Fruit fly (Drosophila melanogaster) whole organism, adult: ENCODE measurements around the gene CG15385.
A peak's percentile ranks its signal among the peaks of the same experiment; 100 is the strongest.

Source experiments
- CG11617 ChIP-seq: fragments of 200-800 bp; sonication (Bioruptor generic); optimal IDR thresholded peaks from 2 replicates; lab custom pipeline; 2017; ENCODE audit warnings: mild to moderate bottlenecking, missing biosample characterization, missing genetic modification reagents, missing genetic modification characterization
- CG12768 ChIP-seq: fragments of 200-800 bp; sonication (Bioruptor generic); optimal IDR thresholded peaks from 2 replicates; lab custom pipeline; 2017; ENCODE audit warnings: missing biosample characterization, missing genetic modification characterization, mild to moderate bottlenecking, moderate library complexity, missing genetic modification reagents
- CG14711 ChIP-seq: fragments of 200-800 bp; sonication (Bioruptor generic); optimal IDR thresholded peaks from 2 replicates; lab custom pipeline; 2018; ENCODE audit warnings: missing biosample characterization, mild to moderate bottlenecking, missing genetic modification characterization, moderate library complexity
- CG1620 ChIP-seq: fragments of 200-800 bp; sonication (Bioruptor generic); optimal IDR thresholded peaks from 2 replicates; lab custom pipeline; 2016; ENCODE audit warnings: missing biosample characterization, missing genetic modification characterization
- CG33017 ChIP-seq: fragments of 200-800 bp; sonication (Bioruptor generic); optimal IDR thresholded peaks from 2 replicates; lab custom pipeline; 2018; ENCODE audit warnings: missing biosample characterization, mild to moderate bottlenecking, missing genetic modification characterization, moderate library complexity
- CG5204 ChIP-seq: fragments of 200-800 bp; sonication (Bioruptor generic); optimal IDR thresholded peaks from 2 replicates; lab custom pipeline; 2016; ENCODE audit warnings: missing biosample characterization, missing genetic modification characterization
- CG7045 ChIP-seq: fragments of 200-800 bp; sonication (Bioruptor generic); optimal IDR thresholded peaks from 2 replicates; lab custom pipeline; 2017; ENCODE audit warnings: missing biosample characterization, mild to moderate bottlenecking, missing genetic modification characterization
- CG7101 ChIP-seq: fragments of 200-800 bp; sonication (Bioruptor generic); optimal IDR thresholded peaks from 2 replicates; lab custom pipeline; 2018; ENCODE audit warnings: missing biosample characterization, mild to moderate bottlenecking, missing genetic modification characterization, moderate library complexity
- Clk ChIP-seq: fragments of 200-800 bp; sonication (Bioruptor generic); optimal IDR thresholded peaks from 2 replicates; lab custom pipeline; 2017; ENCODE audit warnings: missing biosample characterization, missing genetic modification characterization
- Crg-1 ChIP-seq: fragments of 200-800 bp; sonication (Bioruptor generic); optimal IDR thresholded peaks from 2 replicates; lab custom pipeline; 2016; ENCODE audit warnings: missing biosample characterization, missing genetic modification characterization
- Hr96 ChIP-seq: fragments of 200-800 bp; sonication (Bioruptor generic); optimal IDR thresholded peaks from 2 replicates; lab custom pipeline; 2016; ENCODE audit warnings: missing biosample characterization, missing genetic modification characterization
- Mnt ChIP-seq: fragments of 200-800 bp; sonication (Bioruptor generic); optimal IDR thresholded peaks from 2 replicates; lab custom pipeline; 2016; ENCODE audit warnings: missing biosample characterization, mild to moderate bottlenecking, missing genetic modification characterization
- bab1 ChIP-seq: fragments of 200-800 bp; sonication (Bioruptor generic); optimal IDR thresholded peaks from 3 replicates; lab custom pipeline; 2019; ENCODE audit warnings: missing biosample characterization, mild to moderate bottlenecking, missing genetic modification characterization, moderate library complexity
- cic ChIP-seq: fragments of 200-800 bp; sonication (Bioruptor generic); optimal IDR thresholded peaks from 2 replicates; lab custom pipeline; 2017; ENCODE audit warnings: missing biosample characterization, mild to moderate bottlenecking, missing genetic modification characterization, moderate library complexity
- cnc ChIP-seq, 2 experiments: fragments of >200 bp; optimal IDR thresholded peaks; 2 replicates each; lab custom pipeline; 2017
- kay ChIP-seq: fragments of 200-800 bp; sonication (Bioruptor generic); peaks from one replicate; lab custom pipeline; 2016; ENCODE audit warnings: missing biosample characterization, missing genetic modification characterization, borderline replicate concordance
- ovo ChIP-seq: fragments of 200-800 bp; sonication (Bioruptor generic); optimal IDR thresholded peaks from 2 replicates; lab custom pipeline; 2016; ENCODE audit warnings: missing biosample characterization, missing genetic modification characterization
- pad ChIP-seq: fragments of 200-800 bp; sonication (Bioruptor generic); optimal IDR thresholded peaks from 3 replicates; lab custom pipeline; 2017; ENCODE audit warnings: missing biosample characterization, missing genetic modification characterization, mild to moderate bottlenecking, moderate library complexity, missing genetic modification reagents
- tj ChIP-seq: fragments of 200-800 bp; sonication (Bioruptor generic); optimal IDR thresholded peaks from 3 replicates; lab custom pipeline; 2017; ENCODE audit warnings: missing biosample characterization, mild to moderate bottlenecking, missing genetic modification characterization, moderate library complexity
- toe ChIP-seq: fragments of 200-800 bp; sonication (Bioruptor generic); optimal IDR thresholded peaks from 2 replicates; lab custom pipeline; 2016; ENCODE audit warnings: missing biosample characterization, missing genetic modification characterization

The CG15385 gene

DNA sequence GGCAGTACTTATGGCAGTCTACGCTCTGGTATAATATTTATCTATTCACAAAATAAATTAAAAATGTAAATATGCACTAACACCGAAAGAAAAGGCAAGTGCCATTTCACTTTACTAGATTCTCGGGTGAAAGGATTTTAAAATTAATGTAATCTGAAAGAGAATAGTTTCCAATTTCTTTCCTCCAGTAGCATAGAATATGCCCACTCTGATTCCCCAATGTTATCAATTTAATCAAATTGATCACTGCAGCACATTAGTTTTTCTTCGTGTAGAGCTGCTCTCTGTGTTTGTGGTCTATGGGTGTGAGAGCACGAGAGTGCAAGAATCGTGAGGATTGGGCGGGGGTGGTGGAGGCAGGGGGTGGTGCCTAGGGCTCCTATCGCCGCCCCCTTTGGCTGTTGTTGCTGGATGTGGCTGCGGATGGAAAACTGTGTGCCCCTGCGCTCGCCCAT lies 11.2 kb downstream of the CG15385 start:
- TF ChIP-seq toe (GFP tag; lab: Kevin White, UChicago): peak; percentile 97
- peak; percentile 94 for TF ChIP-seq CG33017 (tag; lab: Kevin White, UChicago)
- peak; percentile 96 for TF ChIP-seq CG11617 (GFP tag; lab: Kevin White, UChicago)
- TF ChIP-seq pad: peak; percentile 75
- TF ChIP-seq CG5204 (GFP tag; lab: Kevin White, UChicago): peak; percentile 96
- TF ChIP-seq Hr96 (GFP tag; lab: Kevin White, UChicago): peak; percentile 88
- no peak for TF ChIP-seq tj (GFP tag; lab: Kevin White, UChicago)
- peak; percentile 97 for TF ChIP-seq kay (GFP tag; lab: Kevin White, UChicago)
- peak; percentile 86 for TF ChIP-seq CG1620 (GFP tag; lab: Kevin White, UChicago)
- TF ChIP-seq CG12768 (GFP tag; lab: Kevin White, UChicago): peak; percentile 97
- TF ChIP-seq Clk: peak; percentile 89
- TF ChIP-seq cic (GFP tag; lab: Kevin White, UChicago): peak; percentile 69
- peak; percentile 91 for TF ChIP-seq Crg-1
- TF ChIP-seq CG7101: peak; percentile 93
- TF ChIP-seq Mnt: peak; percentile 65
- TF ChIP-seq CG14711 (tag; lab: Kevin White, UChicago): peak; percentile 88
- peak; percentile 85 for TF ChIP-seq bab1
- no peak for TF ChIP-seq cnc (optimal IDR thresholded peaks at IDR 0.05; lab: Kevin White, UChicago)
- TF ChIP-seq CG7045 (GFP tag; lab: Kevin White, UChicago): peak; percentile 96
- peak; percentile 90 for TF ChIP-seq ovo (GFP tag; lab: Kevin White, UChicago)

DNA sequence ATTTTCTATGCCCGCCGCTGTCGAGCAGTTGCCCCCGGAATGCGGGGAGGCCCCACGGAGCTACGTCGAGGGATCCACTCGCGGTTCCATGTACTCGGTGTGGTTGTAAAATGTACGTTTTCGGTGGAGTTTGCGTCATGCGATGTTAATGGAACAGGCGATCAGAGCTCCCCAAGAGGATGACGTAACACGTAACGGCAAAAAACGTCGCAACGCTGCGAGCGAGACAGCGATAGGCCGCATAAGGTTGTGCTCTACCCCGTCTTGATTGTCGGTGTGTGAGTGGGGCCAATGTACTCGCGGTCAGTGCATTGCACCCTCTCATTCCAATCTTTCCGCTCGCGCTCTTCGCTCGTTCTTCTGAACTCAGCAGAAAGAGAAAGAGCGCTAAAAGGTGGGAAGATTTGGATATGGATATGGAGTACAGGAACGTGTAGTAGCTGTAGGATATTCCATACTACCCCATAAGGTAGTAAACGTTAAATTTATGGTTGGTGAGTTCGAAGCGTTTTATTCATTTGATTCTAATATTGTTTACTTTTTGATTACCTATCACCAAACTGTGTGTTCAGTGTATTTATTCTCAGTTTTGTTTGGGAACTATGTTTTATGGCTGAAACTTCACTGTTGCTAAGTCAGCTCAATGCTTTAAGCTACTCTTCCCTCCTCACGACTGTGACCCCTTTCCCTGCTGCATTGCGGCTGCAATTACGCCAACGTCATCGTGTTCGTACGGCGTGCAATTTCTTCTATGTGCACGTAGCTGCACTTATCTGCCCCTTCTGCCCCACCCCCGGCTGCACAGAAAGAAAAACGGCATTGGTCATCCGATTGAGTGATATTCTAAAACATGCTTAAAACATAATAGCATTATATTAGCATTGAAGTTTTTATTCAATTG lies 12.0 kb downstream of the CG15385 start:
- TF ChIP-seq Clk: peak; percentile 14
- peak; percentile 18 for TF ChIP-seq bab1
- no peak for TF ChIP-seq CG5204 (GFP tag; lab: Kevin White, UChicago)
- TF ChIP-seq cic (GFP tag; lab: Kevin White, UChicago): peak; percentile 86
- TF ChIP-seq CG14711 (tag; lab: Kevin White, UChicago): peak; percentile 23
- TF ChIP-seq Mnt: peak; percentile 68
- TF ChIP-seq pad: peak; percentile 97
- TF ChIP-seq CG7045 (GFP tag; lab: Kevin White, UChicago): no peak
- TF ChIP-seq CG7101: no peak
- peak; percentile 6 for TF ChIP-seq CG33017 (tag; lab: Kevin White, UChicago)
- no peak for TF ChIP-seq toe (GFP tag; lab: Kevin White, UChicago)
- no peak for TF ChIP-seq kay (GFP tag; lab: Kevin White, UChicago)
- peak; percentile 71 for TF ChIP-seq Hr96 (GFP tag; lab: Kevin White, UChicago)
- no peak for TF ChIP-seq Crg-1
- no peak for TF ChIP-seq CG1620 (GFP tag; lab: Kevin White, UChicago)
- TF ChIP-seq CG12768 (GFP tag; lab: Kevin White, UChicago): peak; percentile 59
- TF ChIP-seq cnc (optimal IDR thresholded peaks at IDR 0.05; lab: Kevin White, UChicago): peak; percentile 51 to 63
- peak; percentile 99 for TF ChIP-seq ovo (GFP tag; lab: Kevin White, UChicago)
- peak; percentile 97 for TF ChIP-seq tj (GFP tag; lab: Kevin White, UChicago)
- TF ChIP-seq CG11617 (GFP tag; lab: Kevin White, UChicago): no peak

DNA sequence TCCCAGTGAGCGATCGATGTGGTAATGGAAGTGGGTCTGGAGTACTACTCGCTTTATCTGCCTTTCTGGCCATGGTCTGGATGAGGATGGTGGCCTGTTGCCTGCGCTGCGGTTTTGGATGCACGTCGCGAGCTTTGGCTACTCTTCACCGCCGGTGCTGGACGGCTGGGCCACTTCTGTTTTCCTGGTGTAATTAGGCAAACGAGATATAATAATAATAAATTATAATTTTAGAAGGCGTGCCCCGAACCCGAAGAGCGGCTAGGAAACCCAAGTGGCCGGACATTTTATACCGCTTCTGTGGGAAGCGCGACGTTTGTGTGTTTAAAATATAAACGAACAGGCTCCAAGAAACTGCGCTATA lies 13.0 kb downstream of the CG15385 start:
- TF ChIP-seq pad: no peak
- TF ChIP-seq Clk: no peak
- no peak for TF ChIP-seq bab1
- no peak for TF ChIP-seq ovo (GFP tag; lab: Kevin White, UChicago)
- no peak for TF ChIP-seq CG11617 (GFP tag; lab: Kevin White, UChicago)
- no peak for TF ChIP-seq kay (GFP tag; lab: Kevin White, UChicago)
- TF ChIP-seq CG12768 (GFP tag; lab: Kevin White, UChicago): no peak
- no peak for TF ChIP-seq Hr96 (GFP tag; lab: Kevin White, UChicago)
- TF ChIP-seq CG7045 (GFP tag; lab: Kevin White, UChicago): no peak
- no peak for TF ChIP-seq CG5204 (GFP tag; lab: Kevin White, UChicago)
- TF ChIP-seq tj (GFP tag; lab: Kevin White, UChicago): no peak

DNA sequence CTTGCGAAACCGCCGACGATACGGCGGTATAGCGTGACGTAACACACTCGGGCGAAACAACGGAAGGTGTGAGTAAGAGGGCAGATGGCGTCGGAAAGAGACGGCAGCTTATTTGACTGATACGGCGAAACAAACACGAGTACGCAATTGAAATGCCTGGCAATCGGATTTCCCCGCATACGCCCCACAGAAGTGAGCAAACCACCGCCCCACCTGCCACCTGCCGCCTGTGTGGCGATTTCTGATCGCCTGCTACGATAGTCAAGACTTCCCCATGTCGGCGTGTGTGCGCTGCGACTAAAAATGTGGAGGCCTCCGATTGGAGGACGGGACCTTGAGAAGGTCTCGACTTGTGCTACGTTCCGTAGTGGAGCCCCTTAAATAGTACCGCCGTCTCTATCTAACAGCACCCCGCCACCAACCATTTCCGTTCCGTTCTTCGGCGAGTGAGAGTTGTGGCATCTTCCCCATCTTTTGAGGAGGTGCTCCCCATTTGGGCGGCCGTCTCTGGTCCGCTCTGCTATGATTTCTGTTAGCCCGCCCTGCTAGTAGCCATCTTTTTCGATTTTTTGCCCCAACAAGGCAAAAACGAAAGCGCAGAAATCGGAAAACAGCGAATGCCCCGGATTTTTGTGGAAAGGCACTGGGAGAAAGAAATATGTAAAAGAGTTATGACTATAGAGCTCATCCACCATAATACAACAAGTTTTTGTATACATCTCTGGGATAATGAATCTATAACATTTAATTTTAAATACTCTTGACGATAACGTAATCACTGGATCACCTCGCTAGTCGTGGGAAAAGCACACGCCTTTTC lies 13.5 kb downstream of the CG15385 start:
- peak; percentile 47 for TF ChIP-seq Hr96 (GFP tag; lab: Kevin White, UChicago)
- peak; percentile 26 for TF ChIP-seq CG11617 (GFP tag; lab: Kevin White, UChicago)
- TF ChIP-seq Crg-1: peak; percentile 6
- TF ChIP-seq Mnt: peak; percentile 92
- peak; percentile 66 for TF ChIP-seq CG14711 (tag; lab: Kevin White, UChicago)
- peak; percentile 67 for TF ChIP-seq tj (GFP tag; lab: Kevin White, UChicago)
- TF ChIP-seq cnc (optimal IDR thresholded peaks at IDR 0.05; lab: Kevin White, UChicago): no peak
- TF ChIP-seq toe (GFP tag; lab: Kevin White, UChicago): peak; percentile 49
- no peak for TF ChIP-seq bab1
- TF ChIP-seq ovo (GFP tag; lab: Kevin White, UChicago): peak; percentile 55
- peak; percentile 36 for TF ChIP-seq CG1620 (GFP tag; lab: Kevin White, UChicago)
- TF ChIP-seq CG12768 (GFP tag; lab: Kevin White, UChicago): peak; percentile 16
- TF ChIP-seq CG7101: peak; percentile 47
- TF ChIP-seq cic (GFP tag; lab: Kevin White, UChicago): peak; percentile 93
- no peak for TF ChIP-seq Clk
- peak; percentile 52 for TF ChIP-seq CG33017 (tag; lab: Kevin White, UChicago)
- TF ChIP-seq kay (GFP tag; lab: Kevin White, UChicago): peak; percentile 84
- TF ChIP-seq pad: peak; percentile 99
- peak; percentile 13 for TF ChIP-seq CG7045 (GFP tag; lab: Kevin White, UChicago)
- TF ChIP-seq CG5204 (GFP tag; lab: Kevin White, UChicago): peak; percentile 20
